Worm (Caenorhabditis elegans) whole organism, young adult: ENCODE results near the gene Y49F6B.14.

Source experiments
- B0336.3 ChIP-seq: fragments of 200-800 bp; sonication (Bioruptor generic); IDR thresholded peaks from 2 replicates; pipeline ENCODE4 v1.3.6; 2022; ENCODE audit warnings: missing genetic modification characterization, missing compliant biosample characterization
- D2030.7 ChIP-seq: fragments of 200-800 bp; sonication (Bioruptor generic); IDR thresholded peaks from 2 replicates; pipeline ENCODE4 v1.3.6; 2022; ENCODE audit warnings: missing genetic modification reagents, missing genetic modification characterization, missing compliant biosample characterization
- F10E7.11 ChIP-seq: sonication (generic microtip); optimal IDR thresholded peaks from 2 replicates; lab custom pipeline; 2017; ENCODE audit warnings: mild to moderate bottlenecking, missing genetic modification characterization, moderate library complexity, missing compliant biosample characterization
- F22D6.2 ChIP-seq: sonication (generic microtip); optimal IDR thresholded peaks from 2 replicates; lab custom pipeline; 2016; ENCODE audit warnings: mild to moderate bottlenecking, missing genetic modification characterization, missing compliant biosample characterization
- F37B4.10 ChIP-seq: fragments of 200-800 bp; sonication (Bioruptor generic); IDR thresholded peaks from 2 replicates; pipeline ENCODE4 v1.3.6; 2022; ENCODE audit warnings: missing genetic modification characterization, missing compliant biosample characterization
- F49E8.2 ChIP-seq: sonication (generic microtip); optimal IDR thresholded peaks from 3 replicates; lab custom pipeline; 2017; ENCODE audit warnings: missing genetic modification characterization, mild to moderate bottlenecking, missing compliant biosample characterization, antibody characterized with exemption, moderate library complexity; ENCODE audit not compliant: insufficient read depth
- F57A8.1 ChIP-seq: fragments of 200-800 bp; sonication (Bioruptor generic); optimal IDR thresholded peaks from 2 replicates; lab custom pipeline; 2018; ENCODE audit warnings: mild to moderate bottlenecking, missing genetic modification characterization, moderate library complexity, missing compliant biosample characterization
- F57C9.4 ChIP-seq: sonication (generic microtip); optimal IDR thresholded peaks from 2 replicates; lab custom pipeline; 2017; ENCODE audit warnings: mild to moderate bottlenecking, missing genetic modification characterization, missing compliant biosample characterization
- K11D2.4 ChIP-seq: fragments of 200-800 bp; sonication (Bioruptor generic); IDR thresholded peaks from 2 replicates; pipeline ENCODE4 v1.3.6; 2022; ENCODE audit warnings: missing genetic modification reagents, missing genetic modification characterization, missing compliant biosample characterization
- K12H6.12 ChIP-seq: fragments of 200-800 bp; sonication (Bioruptor generic); optimal IDR thresholded peaks from 2 replicates; lab custom pipeline; 2018; ENCODE audit warnings: mild to moderate bottlenecking, missing genetic modification characterization, missing compliant biosample characterization
- T26A5.8 ChIP-seq: sonication (generic microtip); optimal IDR thresholded peaks from 2 replicates; lab custom pipeline; 2016; ENCODE audit warnings: missing genetic modification characterization, missing compliant biosample characterization
- Y53G8AR.9 ChIP-seq: fragments of 200-800 bp; sonication (Bioruptor generic); conservative IDR thresholded peaks from 2 replicates; pipeline ENCODE4 v1.3.6; 2022; ENCODE audit warnings: missing genetic modification reagents, missing genetic modification characterization, missing compliant biosample characterization
- aptf-3 ChIP-seq: fragments of 200-800 bp; sonication (Bioruptor generic); IDR thresholded peaks from 2 replicates; pipeline ENCODE4 v1.3.6; 2022; ENCODE audit warnings: missing genetic modification characterization, missing compliant biosample characterization
- attf-3 ChIP-seq: fragments of 200-800 bp; sonication (Bioruptor generic); conservative IDR thresholded peaks from 2 replicates; pipeline ENCODE4 v1.3.6; 2022; ENCODE audit warnings: missing genetic modification reagents, missing genetic modification characterization, missing compliant biosample characterization
- cebp-1 ChIP-seq, 2 experiments: fragments of 200-800 bp in 1 of 2; sonication (Bioruptor generic) in 1 of 2; sonication (generic microtip) in 1 of 2; IDR thresholded peaks in 1 of 2; optimal IDR thresholded peaks in 1 of 2; 2 replicates each; pipeline versions ENCODE4 v1.3.6 to Lab custom; 2017 to 2022; ENCODE audit warnings: missing compliant biosample characterization in 2 of 2, missing genetic modification characterization in 2 of 2, mild to moderate bottlenecking in 1 of 2, missing genetic modification reagents in 1 of 2, moderate library complexity in 1 of 2
- cebp-2 ChIP-seq: fragments of 200-800 bp; sonication (Bioruptor generic); IDR thresholded peaks from 2 replicates; pipeline ENCODE4 v1.3.6; 2022; ENCODE audit warnings: missing genetic modification characterization, missing compliant biosample characterization
- ceh-27 ChIP-seq: fragments of 200-800 bp; sonication (Bioruptor generic); optimal IDR thresholded peaks from 2 replicates; lab custom pipeline; 2018; ENCODE audit warnings: mild to moderate bottlenecking, missing genetic modification characterization, moderate library complexity, missing compliant biosample characterization
- ceh-58 ChIP-seq: fragments of 200-800 bp; sonication (Bioruptor generic); IDR thresholded peaks from 2 replicates; pipeline ENCODE4 v1.3.6; 2022; ENCODE audit warnings: missing genetic modification characterization, missing compliant biosample characterization
- chd-7 ChIP-seq: sonication (generic microtip); optimal IDR thresholded peaks from 2 replicates; lab custom pipeline; 2016; ENCODE audit warnings: mild to moderate bottlenecking, missing genetic modification characterization, moderate library complexity, missing compliant biosample characterization
- die-1 ChIP-seq: sonication (generic microtip); optimal IDR thresholded peaks from 2 replicates; lab custom pipeline; 2016; ENCODE audit warnings: missing genotype, mild to moderate bottlenecking, missing genetic modification characterization, missing compliant biosample characterization
- dox-1 ChIP-seq: fragments of 200-800 bp; sonication (Bioruptor generic); IDR thresholded peaks from 2 replicates; pipeline ENCODE4 v1.3.6; 2022; ENCODE audit warnings: missing genetic modification reagents, missing genetic modification characterization, missing compliant biosample characterization
- dpl-1 ChIP-seq: fragments of 150-350 bp; optimal IDR thresholded peaks from 2 replicates; lab custom pipeline; 2014; ENCODE audit warnings: missing biosample characterization, missing genetic modification reagents, missing genetic modification characterization
- efl-1 ChIP-seq: fragments of 150-350 bp; optimal IDR thresholded peaks from 2 replicates; lab custom pipeline; 2014; ENCODE audit warnings: missing biosample characterization, missing genetic modification reagents, missing genetic modification characterization
- ekl-4 ChIP-seq: fragments of 200-800 bp; sonication (Bioruptor generic); IDR thresholded peaks from 2 replicates; pipeline ENCODE4 v1.3.6; 2022; ENCODE audit warnings: missing genetic modification reagents, missing genetic modification characterization, missing compliant biosample characterization
- gei-17 ChIP-seq: fragments of 200-800 bp; sonication (Bioruptor generic); optimal IDR thresholded peaks from 2 replicates; lab custom pipeline; 2018; ENCODE audit warnings: mild to moderate bottlenecking, missing genetic modification characterization, missing compliant biosample characterization
- him-1 ChIP-seq: sonication (generic microtip); optimal IDR thresholded peaks from 2 replicates; lab custom pipeline; 2016; ENCODE audit warnings: missing genotype, missing genetic modification reagents, missing genetic modification characterization, missing compliant biosample characterization
- hlh-26 ChIP-seq: fragments of 200-800 bp; sonication (Bioruptor generic); conservative IDR thresholded peaks from 2 replicates; pipeline ENCODE4 v1.3.6; 2022; ENCODE audit warnings: missing genetic modification reagents, missing genetic modification characterization, missing compliant biosample characterization
- hmg-1.2 ChIP-seq: fragments of 200-800 bp; sonication (Bioruptor generic); IDR thresholded peaks from 2 replicates; pipeline ENCODE4 v1.3.6; 2022; ENCODE audit warnings: missing genetic modification reagents, missing genetic modification characterization, missing compliant biosample characterization
- hrde-1 ChIP-seq: sonication (generic microtip); optimal IDR thresholded peaks from 2 replicates; lab custom pipeline; 2016; ENCODE audit warnings: missing genetic modification characterization, mild to moderate bottlenecking, missing compliant biosample characterization, moderate library complexity, missing genotype, missing genetic modification reagents, borderline replicate concordance
- lir-1 ChIP-seq: fragments of 200-800 bp; sonication (Bioruptor generic); conservative IDR thresholded peaks from 2 replicates; pipeline ENCODE4 v1.3.6; 2022; ENCODE audit warnings: missing genetic modification reagents, missing genetic modification characterization, missing compliant biosample characterization
- lsy-27 ChIP-seq: sonication (generic microtip); optimal IDR thresholded peaks from 2 replicates; lab custom pipeline; 2017; ENCODE audit warnings: missing genetic modification characterization, mild to moderate bottlenecking, missing compliant biosample characterization, antibody characterized with exemption, missing genotype, borderline replicate concordance; ENCODE audit not compliant: insufficient read depth
- madf-3 ChIP-seq: fragments of 200-800 bp; sonication (Bioruptor generic); IDR thresholded peaks from 2 replicates; pipeline ENCODE4 v1.3.6; 2022; ENCODE audit warnings: missing genetic modification reagents, missing genetic modification characterization, missing compliant biosample characterization
- mel-28 ChIP-seq: sonication (generic microtip); optimal IDR thresholded peaks from 2 replicates; lab custom pipeline; 2016; ENCODE audit warnings: borderline replicate concordance, mild to moderate bottlenecking, missing genetic modification characterization, missing compliant biosample characterization
- nfyb-1 ChIP-seq: fragments of 200-800 bp; sonication (Bioruptor generic); IDR thresholded peaks from 2 replicates; pipeline ENCODE4 v1.3.6; 2022; ENCODE audit warnings: missing genetic modification reagents, missing genetic modification characterization, missing compliant biosample characterization
- nhr-27 ChIP-seq: fragments of 200-800 bp; sonication (Bioruptor generic); optimal IDR thresholded peaks from 2 replicates; lab custom pipeline; 2018; ENCODE audit warnings: mild to moderate bottlenecking, missing genetic modification characterization, moderate library complexity, missing compliant biosample characterization
- nhr-90 ChIP-seq: sonication (generic microtip); optimal IDR thresholded peaks from 2 replicates; lab custom pipeline; 2016; ENCODE audit warnings: missing genotype, mild to moderate bottlenecking, missing genetic modification characterization, missing compliant biosample characterization
- snpc-1.1 ChIP-seq: sonication (generic microtip); optimal IDR thresholded peaks from 2 replicates; lab custom pipeline; 2017; ENCODE audit warnings: missing genetic modification characterization, mild to moderate bottlenecking, missing compliant biosample characterization, antibody characterized with exemption, moderate library complexity, missing genotype, missing genetic modification reagents; ENCODE audit not compliant: insufficient read depth
- snpc-1.3 ChIP-seq: sonication (generic microtip); optimal IDR thresholded peaks from 2 replicates; lab custom pipeline; 2017; ENCODE audit warnings: missing genetic modification characterization, mild to moderate bottlenecking, missing compliant biosample characterization, antibody characterized with exemption, moderate library complexity, missing genotype, missing genetic modification reagents; ENCODE audit not compliant: insufficient read depth
- snpc-4 ChIP-seq, 5 experiments: fragments of 150-350 bp in 1 of 5; sonication (generic microtip) in 4 of 5; optimal IDR thresholded peaks; 2 replicates each; lab custom pipeline; 2014 to 2018; ENCODE audit warnings: missing genetic modification characterization in 5 of 5, missing biosample characterization in 3 of 5, antibody characterized with exemption in 2 of 5, mild to moderate bottlenecking in 2 of 5, missing compliant biosample characterization in 2 of 5, missing genotype in 2 of 5, moderate library complexity in 2 of 5, missing genetic modification reagents in 1 of 5
- tbp1 ChIP-seq: fragments of 200-800 bp; sonication (Bioruptor generic); optimal IDR thresholded peaks from 2 replicates; lab custom pipeline; 2018; ENCODE audit warnings: mild to moderate bottlenecking, missing genetic modification characterization, missing compliant biosample characterization
- unc-130 ChIP-seq: sonication (generic microtip); optimal IDR thresholded peaks from 2 replicates; lab custom pipeline; 2016; ENCODE audit warnings: missing genetic modification reagents, missing genetic modification characterization, missing compliant biosample characterization
- unc-62 ChIP-seq: fragments of 150-350 bp; optimal IDR thresholded peaks from 2 replicates; lab custom pipeline; 2014; ENCODE audit warnings: missing biosample characterization, missing genetic modification reagents, missing genetic modification characterization
- zim-3 ChIP-seq: sonication (generic microtip); optimal IDR thresholded peaks from 2 replicates; lab custom pipeline; 2017; ENCODE audit warnings: mild to moderate bottlenecking, missing genetic modification characterization, moderate library complexity, missing compliant biosample characterization
- ztf-18 ChIP-seq: sonication (generic microtip); optimal IDR thresholded peaks from 2 replicates; lab custom pipeline; 2016; ENCODE audit warnings: missing genotype, mild to moderate bottlenecking, missing genetic modification characterization, missing compliant biosample characterization
- ztf-3 ChIP-seq: fragments of 200-800 bp; sonication (Bioruptor generic); optimal IDR thresholded peaks from 2 replicates; lab custom pipeline; 2018; ENCODE audit warnings: mild to moderate bottlenecking, missing genetic modification characterization, missing compliant biosample characterization

Y49F6B.14 gene

DNA sequence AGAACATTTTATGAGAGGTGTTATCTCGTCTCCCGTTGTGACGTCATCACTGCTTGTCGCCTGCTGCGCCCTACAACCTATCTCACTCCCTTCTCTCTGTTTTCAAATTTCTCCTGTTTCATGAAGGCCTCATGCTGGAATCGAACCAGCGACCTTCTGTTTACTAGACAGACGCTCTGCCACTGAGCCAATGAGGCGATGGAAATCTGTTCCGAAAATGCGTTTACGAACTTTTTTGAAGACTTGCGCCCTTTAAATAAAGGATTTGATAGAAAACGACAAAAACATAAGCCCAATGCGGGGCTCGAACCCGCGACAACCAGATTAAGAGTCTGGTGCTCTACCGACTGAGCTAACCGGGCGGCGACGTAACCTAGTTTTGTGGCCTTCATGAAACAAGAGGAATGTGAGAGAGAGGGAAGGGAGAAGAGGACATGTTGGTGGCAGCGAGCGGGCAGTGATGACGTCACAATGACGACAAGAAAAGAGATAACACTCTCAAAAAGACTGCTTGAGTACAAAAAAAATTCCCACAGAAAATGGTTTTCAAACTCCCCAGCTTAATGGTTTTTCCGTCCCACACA, 3.8 kb upstream of the Y49F6B.14 start, which contains the start of gene clec-126 (continued):
- TF ChIP-seq chd-7 (tag; lab: Kevin White, UChicago) (peak; percentile 59), gei-17 (GFP tag; lab: Kevin White, UChicago) (peak; percentile 73), F37B4.10 (0 out of 2 replicates have a peak, but pooled peaks have one; percentile 10), attf-3 (GFP tag; lab: Robert Waterston, UW) (peak; percentile 62; the same call in 1 of the 2 replicates), snpc-1.1 (tag; lab: Kevin White, UChicago) (peak; percentile 73), F22D6.2 (tag; lab: Kevin White, UChicago) (peak; percentile 72), dpl-1 (GFP tag; lab: Kevin White, UChicago) (peak; percentile 31), tbp1 (peak; percentile 92), snpc-1.3 (peak; percentile 80), nhr-27 (tag; lab: Kevin White, UChicago) (no peak), F49E8.2 (tag; lab: Kevin White, UChicago) (no peak), efl-1 (GFP tag; lab: Kevin White, UChicago) (peak; percentile 12), nfyb-1 (peak; percentile 89), nhr-90 (tag; lab: Kevin White, UChicago) (peak; percentile 96), F57C9.4 (no peak), lsy-27 (tag; lab: Kevin White, UChicago) (peak; percentile 87), zim-3 (tag; lab: Kevin White, UChicago) (peak; percentile 46), unc-130 (GFP tag; lab: Kevin White, UChicago) (peak; percentile 80), die-1 (tag; lab: Kevin White, UChicago) (peak; percentile 87), dox-1 (GFP tag; lab: Robert Waterston, UW) (peak; percentile 89), ztf-18 (peak; percentile 77), ceh-58 (GFP tag; lab: Robert Waterston, UW) (no peak), ekl-4 (GFP tag; lab: Robert Waterston, UW) (peak; percentile 83), F57A8.1 (GFP tag; lab: Kevin White, UChicago) (peak; percentile 54), him-1 (tag; lab: Kevin White, UChicago) (peak; percentile 87), D2030.7 (GFP tag; lab: Robert Waterston, UW) (peak; percentile 89), lir-1 (GFP tag; lab: Robert Waterston, UW) (0 out of 2 replicates have a peak, but pooled peaks have one; percentile 49), F10E7.11 (no peak), cebp-1 (GFP tag; IDR thresholded peaks at IDR 0.05; lab: Robert Waterston, UW) (no peak), cebp-1 (tag; optimal IDR thresholded peaks at IDR 0.05; lab: Kevin White, UChicago) (peak; percentile 77), cebp-2 (GFP tag; lab: Robert Waterston, UW) (no peak), T26A5.8 (tag; lab: Kevin White, UChicago) (no peak), K12H6.12 (tag; lab: Kevin White, UChicago) (peak; percentile 62), aptf-3 (GFP tag; lab: Robert Waterston, UW) (no peak), hrde-1 (peak; percentile 56), hlh-26 (GFP tag; lab: Robert Waterston, UW) (no peak), ceh-27 (GFP tag; lab: Kevin White, UChicago) (peak; percentile 45), madf-3 (GFP tag; lab: Robert Waterston, UW) (peak; percentile 16; the same call in 1 of the 2 replicates), hmg-1.2 (GFP tag; lab: Robert Waterston, UW) (peak; percentile 77), mel-28 (tag; lab: Kevin White, UChicago) (no peak), unc-62 (GFP tag; lab: Kevin White, UChicago) (no peak), B0336.3 (GFP tag; lab: Robert Waterston, UW) (peak; percentile 91), K11D2.4 (peak; percentile 50; the same call in 1 of the 2 replicates), ztf-3 (no peak), Y53G8AR.9 (peak; percentile 59; the same call in 1 of the 2 replicates), snpc-4 (GFP tag; optimal IDR thresholded peaks at IDR 0.05; lab: Kevin White, UChicago) (peak; percentile 75), snpc-4 (tag; optimal IDR thresholded peaks at IDR 0.05; lab: Kevin White, UChicago) (peak; percentile 50 to 85 (median 82))
